Worm (Caenorhabditis elegans) whole organism, midembryonic: ENCODE data around the gene ttc-37.

ENCODE experiments used
- T22C8.4 ChIP-seq: fragments of 200-800 bp; sonication (Bioruptor generic); IDR thresholded peaks from 2 replicates; pipeline ENCODE4 v1.3.6; 2022; ENCODE audit warnings: missing genetic modification characterization, missing compliant biosample characterization
- cog-1 ChIP-seq: sonication (generic microtip); optimal IDR thresholded peaks from 2 replicates; lab custom pipeline; 2016; ENCODE audit warnings: missing genetic modification characterization, missing compliant biosample characterization
- flt-1 ChIP-seq: fragments of 200-800 bp; sonication (Bioruptor generic); IDR thresholded peaks from 2 replicates; pipeline ENCODE4 v1.3.6; 2022; ENCODE audit warnings: missing genetic modification characterization, missing compliant biosample characterization
- klf-2 ChIP-seq: fragments of 200-800 bp; sonication (Bioruptor generic); conservative IDR thresholded peaks from 2 replicates; pipeline ENCODE4 v1.3.6; 2022; ENCODE audit warnings: missing genetic modification reagents, missing genetic modification characterization, missing compliant biosample characterization
- med-1 ChIP-seq: sonication (generic microtip); optimal IDR thresholded peaks from 2 replicates; lab custom pipeline; 2017; ENCODE audit warnings: missing genetic modification characterization, mild to moderate bottlenecking, missing compliant biosample characterization, antibody characterized with exemption, missing genetic modification reagents; ENCODE audit not compliant: insufficient read depth
- ref-1 ChIP-seq: fragments of 200-800 bp; sonication (Bioruptor generic); conservative IDR thresholded peaks from 2 replicates; pipeline ENCODE4 v1.3.6; 2022; ENCODE audit warnings: missing genetic modification reagents, missing genetic modification characterization, missing compliant biosample characterization
- tab-1 ChIP-seq: fragments of 200-800 bp; sonication (Bioruptor generic); IDR thresholded peaks from 2 replicates; pipeline ENCODE4 v1.3.6; 2022; ENCODE audit warnings: missing genetic modification characterization, missing compliant biosample characterization
- ztf-23 ChIP-seq: fragments of 200-800 bp; sonication (Bioruptor generic); IDR thresholded peaks from 2 replicates; pipeline ENCODE4 v1.3.6; 2022; ENCODE audit warnings: missing genetic modification reagents, missing genetic modification characterization, missing compliant biosample characterization
- ztf-29 ChIP-seq: fragments of 200-800 bp; sonication (Bioruptor generic); IDR thresholded peaks from 2 replicates; pipeline ENCODE4 v1.3.6; 2022; ENCODE audit warnings: missing genetic modification reagents, missing genetic modification characterization, missing compliant biosample characterization

ttc-37 gene

DNA sequence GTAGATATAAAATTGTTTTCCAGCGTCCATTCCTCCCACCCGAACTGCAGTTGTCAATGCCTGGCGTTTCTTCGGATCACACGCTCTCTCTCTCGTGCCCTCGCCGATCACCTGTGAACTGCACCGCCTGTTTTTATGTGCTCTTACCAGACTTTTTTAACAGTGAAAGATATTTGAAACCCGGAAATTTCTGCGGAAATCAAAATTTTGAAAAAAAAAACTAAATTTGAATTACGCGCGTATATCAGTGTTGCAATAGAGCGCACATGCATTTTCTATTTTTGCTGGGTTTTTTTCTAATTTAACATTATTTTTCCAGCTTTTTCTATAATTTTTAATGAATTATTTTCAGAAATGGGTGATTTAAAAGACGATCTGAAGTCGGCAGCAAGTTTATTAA lies at the start of gene ttc-37:
Gene ttc-37, plus strand, starts transcription at position 349 of the 400 bp plus-strand sequence.
- TF ChIP-seq ref-1 (GFP tag; lab: Robert Waterston, UW) (no peak), T22C8.4 (GFP tag; lab: Robert Waterston, UW) (no peak), flt-1 (GFP tag; lab: Robert Waterston, UW) (no peak), tab-1 (no peak), cog-1 (tag; lab: Kevin White, UChicago) (no peak), ztf-23 (GFP tag; lab: Robert Waterston, UW) (no peak), med-1 (no peak), ztf-29 (GFP tag; lab: Robert Waterston, UW) (no peak), klf-2 (GFP tag; lab: Robert Waterston, UW) (no peak)

DNA sequence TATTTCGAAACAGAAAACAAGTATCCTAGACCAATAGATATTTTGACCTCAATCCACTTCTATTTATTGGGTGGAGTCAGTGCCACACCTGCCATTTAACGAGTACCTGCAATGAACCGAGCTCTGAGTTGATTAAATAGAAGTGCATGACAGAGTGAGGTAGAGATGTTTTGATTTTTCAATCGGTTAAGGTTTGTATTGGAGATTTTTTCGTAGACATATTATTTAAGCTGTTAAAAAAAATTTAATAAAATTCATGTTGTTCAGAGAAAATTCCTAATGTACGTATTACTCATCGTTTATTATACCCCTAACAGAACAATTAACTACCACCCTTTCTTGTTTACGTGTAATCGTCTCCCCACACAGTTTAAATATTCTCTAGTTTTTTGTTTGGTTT lies 48.8 kb upstream of the ttc-37 start, which contains the start of gene srx-38:
Gene srx-38, minus strand, starts transcription at position 101 of the 400 bp plus-strand sequence.
- TF ChIP-seq ztf-29 (GFP tag; lab: Robert Waterston, UW) (no peak), cog-1 (tag; lab: Kevin White, UChicago) (no peak), ztf-23 (GFP tag; lab: Robert Waterston, UW) (no peak), T22C8.4 (GFP tag; lab: Robert Waterston, UW) (no peak), med-1 (no peak), ref-1 (GFP tag; lab: Robert Waterston, UW) (no peak), flt-1 (GFP tag; lab: Robert Waterston, UW) (no peak), klf-2 (GFP tag; lab: Robert Waterston, UW) (no peak), tab-1 (no peak)

DNA sequence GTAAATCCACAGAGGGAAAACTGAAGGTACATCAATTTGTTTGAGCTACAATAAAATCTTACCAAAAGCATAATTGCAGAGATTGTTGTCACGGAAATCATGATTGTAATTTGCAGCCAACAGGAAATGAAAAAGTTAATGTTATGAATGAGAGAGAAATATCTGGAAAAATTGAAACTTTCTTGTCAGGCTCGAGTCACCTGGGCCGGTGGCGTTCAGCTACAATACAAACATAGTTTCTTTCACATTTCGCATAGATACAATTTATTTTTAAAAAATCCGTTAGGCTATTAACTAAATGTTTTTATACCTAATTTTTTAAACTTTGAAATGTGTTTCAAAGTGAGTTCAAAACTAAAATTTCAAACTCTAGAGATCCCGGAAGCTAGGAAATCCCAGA lies 46.6 kb upstream of the ttc-37 start, which contains the start of gene srx-39:
Gene srx-39, minus strand, starts transcription at position 101 of the 400 bp plus-strand sequence.
- TF ChIP-seq cog-1 (tag; lab: Kevin White, UChicago), result no peak
- TF ChIP-seq tab-1, result no peak
- no peak for TF ChIP-seq ztf-23 (GFP tag; lab: Robert Waterston, UW)
- TF ChIP-seq med-1, result no peak
- TF ChIP-seq ztf-29 (GFP tag; lab: Robert Waterston, UW), result no peak
- TF ChIP-seq klf-2 (GFP tag; lab: Robert Waterston, UW), result no peak
- TF ChIP-seq flt-1 (GFP tag; lab: Robert Waterston, UW), result no peak
- TF ChIP-seq T22C8.4 (GFP tag; lab: Robert Waterston, UW), result no peak
- no peak for TF ChIP-seq ref-1 (GFP tag; lab: Robert Waterston, UW)

DNA sequence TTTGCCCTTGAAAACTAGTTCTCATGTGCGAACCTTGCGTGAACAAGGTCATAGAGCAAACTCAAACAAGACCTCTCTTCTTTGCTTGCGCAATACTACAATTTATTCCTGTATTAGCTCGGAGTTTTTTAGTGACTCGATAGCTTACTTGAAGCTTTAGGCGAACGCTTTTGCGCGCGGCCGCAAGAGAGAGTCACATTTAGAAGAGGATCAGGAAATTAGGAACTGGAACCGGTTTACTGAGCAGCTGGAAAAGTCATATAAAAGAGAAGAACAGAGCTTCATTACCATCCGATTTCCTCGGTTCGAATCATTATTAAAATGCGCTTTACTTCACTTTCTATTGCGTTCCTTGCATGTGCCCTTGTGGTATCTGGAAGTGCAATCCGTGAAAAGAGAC lies 46.0 kb upstream of the ttc-37 start, which contains the start of gene abu-15:
Gene abu-15, plus strand, starts transcription at position 301 of the 400 bp plus-strand sequence.
- TF ChIP-seq tab-1 (no peak), ztf-23 (GFP tag; lab: Robert Waterston, UW) (no peak), flt-1 (GFP tag; lab: Robert Waterston, UW) (no peak), ref-1 (GFP tag; lab: Robert Waterston, UW) (no peak), med-1 (no peak), cog-1 (tag; lab: Kevin White, UChicago) (no peak), klf-2 (GFP tag; lab: Robert Waterston, UW) (no peak), ztf-29 (GFP tag; lab: Robert Waterston, UW) (no peak), T22C8.4 (GFP tag; lab: Robert Waterston, UW) (no peak)

DNA sequence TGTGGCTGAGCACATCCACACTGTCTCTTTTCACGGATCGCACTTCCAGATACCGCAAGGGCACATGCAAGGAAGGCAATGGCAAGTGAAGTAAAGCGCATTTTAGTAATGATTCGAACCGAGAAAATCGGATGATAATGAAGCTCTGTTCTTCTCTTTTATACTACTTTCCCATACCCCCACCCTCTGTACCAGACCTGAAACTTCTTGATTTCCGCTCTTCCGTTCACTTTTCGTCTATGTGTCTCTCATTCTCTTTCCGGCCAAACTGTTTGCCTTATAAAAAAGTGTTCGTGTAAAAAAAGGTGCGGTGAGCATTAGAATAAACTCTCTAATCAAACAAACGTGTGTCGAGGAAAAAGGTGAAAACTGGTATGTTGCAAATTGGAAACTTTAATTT lies 42.5 kb upstream of the ttc-37 start, which contains the start of gene abu-6:
Gene abu-6, minus strand, starts transcription at position 101 of the 400 bp plus-strand sequence.
- TF ChIP-seq tab-1 (no peak), ref-1 (GFP tag; lab: Robert Waterston, UW) (no peak), med-1 (no peak), ztf-23 (GFP tag; lab: Robert Waterston, UW) (no peak), klf-2 (GFP tag; lab: Robert Waterston, UW) (no peak), ztf-29 (GFP tag; lab: Robert Waterston, UW) (no peak), T22C8.4 (GFP tag; lab: Robert Waterston, UW) (no peak)

DNA sequence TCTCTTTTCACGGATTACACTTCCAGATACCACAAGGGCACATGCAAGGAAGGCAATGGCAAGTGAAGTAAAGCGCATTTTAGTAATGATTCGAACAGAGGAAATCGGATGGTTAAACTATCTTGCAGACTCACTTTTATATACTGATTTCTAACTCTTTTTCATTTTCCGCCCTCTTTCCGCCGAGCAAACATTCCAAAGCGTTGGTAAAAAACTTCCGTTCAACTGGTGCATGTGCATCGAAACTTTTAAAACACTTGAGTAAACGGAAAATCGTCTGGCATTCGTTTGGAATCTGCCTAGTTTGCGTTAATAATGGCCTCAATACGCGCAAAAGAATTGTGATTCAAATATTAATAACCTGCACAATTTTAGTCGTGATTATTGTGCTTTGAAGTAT lies 39.6 kb upstream of the ttc-37 start, which contains the start of gene abu-7:
Gene abu-7, minus strand, starts transcription at position 101 of the 400 bp plus-strand sequence.
- TF ChIP-seq ztf-23 (GFP tag; lab: Robert Waterston, UW) (no peak), tab-1 (no peak), med-1 (no peak), flt-1 (GFP tag; lab: Robert Waterston, UW) (no peak), klf-2 (GFP tag; lab: Robert Waterston, UW) (no peak), cog-1 (tag; lab: Kevin White, UChicago) (no peak), ztf-29 (GFP tag; lab: Robert Waterston, UW) (no peak), ref-1 (GFP tag; lab: Robert Waterston, UW) (no peak), T22C8.4 (GFP tag; lab: Robert Waterston, UW) (no peak)

DNA sequence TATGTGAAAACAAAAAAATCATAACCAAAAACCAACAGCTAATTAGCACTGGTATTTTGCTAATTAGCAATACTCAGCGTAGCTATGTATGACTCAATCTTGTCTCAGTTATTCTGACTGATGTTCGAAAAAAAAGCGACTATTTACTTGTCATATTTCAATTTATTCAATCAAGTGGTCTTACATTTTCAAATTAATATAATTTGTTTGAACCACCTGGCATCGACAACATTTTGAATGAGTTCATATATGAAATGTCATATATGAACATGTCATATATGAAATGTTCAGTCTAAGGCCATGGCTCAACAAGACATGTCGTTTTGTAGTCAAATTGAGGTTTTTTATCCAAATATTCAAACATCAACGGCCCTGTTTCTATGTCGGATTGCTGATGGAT lies 38.8 kb upstream of the ttc-37 start, which contains the start of gene srw-140:
Gene srw-140, plus strand, starts transcription at position 301 of the 400 bp plus-strand sequence.
- TF ChIP-seq T22C8.4 (GFP tag; lab: Robert Waterston, UW) (no peak), med-1 (no peak), klf-2 (GFP tag; lab: Robert Waterston, UW) (no peak), ref-1 (GFP tag; lab: Robert Waterston, UW) (no peak), flt-1 (GFP tag; lab: Robert Waterston, UW) (no peak), tab-1 (no peak), ztf-29 (GFP tag; lab: Robert Waterston, UW) (no peak), cog-1 (tag; lab: Kevin White, UChicago) (no peak), ztf-23 (GFP tag; lab: Robert Waterston, UW) (no peak)

DNA sequence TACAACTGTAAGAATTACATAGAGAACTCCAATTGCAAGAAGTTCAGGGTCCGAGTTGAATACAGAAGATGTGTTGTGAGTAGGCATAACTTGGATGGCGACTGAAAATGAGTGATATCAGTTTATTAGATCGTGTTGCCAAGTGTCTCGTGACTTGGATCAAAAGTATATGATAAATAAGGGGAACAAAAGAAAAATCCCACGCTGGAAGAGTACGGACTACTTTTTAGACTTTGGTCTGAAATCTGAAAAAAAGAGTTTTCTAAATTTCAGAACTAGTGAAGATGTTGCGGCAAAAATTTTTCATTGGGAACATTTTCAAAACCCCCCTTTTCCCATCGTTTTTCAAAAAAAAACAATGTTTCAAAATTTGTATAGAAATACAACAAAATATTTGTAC lies 34.7 kb upstream of the ttc-37 start, which contains the start of gene srt-64:
Gene srt-64, minus strand, starts transcription at position 101 of the 400 bp plus-strand sequence.
- TF ChIP-seq tab-1 (no peak), med-1 (no peak), ztf-23 (GFP tag; lab: Robert Waterston, UW) (no peak)

DNA sequence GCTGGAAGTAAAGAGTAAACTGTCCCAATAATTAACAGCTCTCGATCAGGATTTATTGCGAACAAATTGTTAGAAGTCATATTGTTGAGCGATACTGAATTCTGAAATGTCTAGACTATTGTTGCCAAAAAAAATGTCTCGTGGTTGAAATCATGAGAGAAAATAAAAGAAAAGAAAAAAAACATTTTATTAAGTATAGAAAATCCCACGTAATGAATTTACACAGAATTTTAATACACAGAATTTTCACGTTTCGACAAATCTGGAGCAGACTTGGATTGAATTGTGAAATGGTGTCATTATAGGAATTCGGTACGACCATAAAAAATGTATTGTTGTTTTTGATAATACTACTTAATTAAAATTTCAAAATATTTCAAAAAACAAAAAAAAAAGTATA lies 31.4 kb upstream of the ttc-37 start, which contains the start of gene srt-65:
Gene srt-65, minus strand, starts transcription at position 101 of the 400 bp plus-strand sequence.
- no peak for TF ChIP-seq tab-1
- no peak for TF ChIP-seq med-1
- TF ChIP-seq ztf-23 (GFP tag; lab: Robert Waterston, UW), result no peak
- no peak for TF ChIP-seq cog-1 (tag; lab: Kevin White, UChicago)
- TF ChIP-seq ref-1 (GFP tag; lab: Robert Waterston, UW), result no peak
- TF ChIP-seq ztf-29 (GFP tag; lab: Robert Waterston, UW), result no peak
- TF ChIP-seq flt-1 (GFP tag; lab: Robert Waterston, UW), result no peak
- no peak for TF ChIP-seq klf-2 (GFP tag; lab: Robert Waterston, UW)
- TF ChIP-seq T22C8.4 (GFP tag; lab: Robert Waterston, UW), result no peak
